Worm (Caenorhabditis elegans) whole organism, mixed stage, embryonic: Measurements from ENCODE around the gene C50E3.7.

Experiments
- blmp-1 ChIP-seq: fragments of 150-350 bp; optimal IDR thresholded peaks from 2 replicates; lab custom pipeline; 2014; ENCODE audit warnings: missing biosample characterization, missing genetic modification characterization
- ces-1 ChIP-seq: fragments of 150-350 bp; optimal IDR thresholded peaks from 2 replicates; lab custom pipeline; 2014; ENCODE audit warnings: missing biosample characterization, missing genetic modification reagents, missing genetic modification characterization
- flh-1 ChIP-seq: fragments of 200-800 bp; sonication (Bioruptor generic); optimal IDR thresholded peaks from 2 replicates; lab custom pipeline; 2018; ENCODE audit warnings: mild to moderate bottlenecking, missing genetic modification characterization, moderate library complexity, missing compliant biosample characterization
- nhr-12 ChIP-seq: fragments of 150-350 bp; optimal IDR thresholded peaks from 2 replicates; lab custom pipeline; 2014; ENCODE audit warnings: missing biosample characterization, missing genetic modification characterization
- nhr-76 ChIP-seq: sonication (generic microtip); optimal IDR thresholded peaks from 2 replicates; lab custom pipeline; 2017; ENCODE audit warnings: missing biosample characterization, missing genetic modification characterization
- pha-4 ChIP-seq: fragments of 150-350 bp; optimal IDR thresholded peaks from 2 replicates; lab custom pipeline; 2018; ENCODE audit warnings: missing biosample characterization, missing genetic modification reagents, missing genetic modification characterization
- snpc-4 ChIP-seq: fragments of 150-350 bp; optimal IDR thresholded peaks from 2 replicates; lab custom pipeline; 2014; ENCODE audit warnings: missing biosample characterization, missing genetic modification characterization
- unc-39 ChIP-seq: fragments of 150-350 bp; optimal IDR thresholded peaks from 2 replicates; lab custom pipeline; 2014; ENCODE audit warnings: missing biosample characterization, missing genetic modification characterization
- unc-62 ChIP-seq: fragments of 150-350 bp; optimal IDR thresholded peaks from 2 replicates; lab custom pipeline; 2014; ENCODE audit warnings: missing biosample characterization, missing genetic modification reagents, missing genetic modification characterization
- ztf-11 ChIP-seq: fragments of 150-350 bp; optimal IDR thresholded peaks from 2 replicates; lab custom pipeline; 2014; ENCODE audit warnings: missing biosample characterization, missing genetic modification characterization

- TF ChIP-seq nhr-12: no peak
- no peak for TF ChIP-seq pha-4 (tag; lab: Kevin White, UChicago)
- no peak for TF ChIP-seq unc-39 (tag; lab: Kevin White, UChicago)
- TF ChIP-seq blmp-1 (tag; lab: Kevin White, UChicago): no peak
- TF ChIP-seq nhr-76: no peak
- no peak for TF ChIP-seq ces-1 (GFP tag; lab: Kevin White, UChicago)
- TF ChIP-seq ztf-11 (tag; lab: Kevin White, UChicago): no peak
- no peak for TF ChIP-seq flh-1
- TF ChIP-seq unc-62 (GFP tag; lab: Kevin White, UChicago): no peak
- TF ChIP-seq snpc-4 (tag; lab: Kevin White, UChicago): no peak
These were observed 49.0 kb upstream of the C50E3.7 start for ce11 chrV:7647147-7647546.
